Worm (Caenorhabditis elegans) whole organism, L1 larva: Measurements from ENCODE around the gene Y38A10A.11.

Experiments
- efl-3 ChIP-seq: fragments of 200-800 bp; sonication (Bioruptor generic); optimal IDR thresholded peaks from 2 replicates; lab custom pipeline; 2018; ENCODE audit warnings: mild to moderate bottlenecking, missing genetic modification characterization, missing compliant biosample characterization
- ztf-11 ChIP-seq, 2 experiments: sonication (generic microtip); optimal IDR thresholded peaks; 2 replicates each; lab custom pipeline; 2016 to 2017; ENCODE audit warnings: missing genetic modification characterization in 2 of 2, missing biosample characterization in 1 of 2, missing compliant biosample characterization in 1 of 2

ce11 chrV:6138167-6138566 lies 34.8 kb upstream of the Y38A10A.11 start:
- TF ChIP-seq ztf-11 (tag; optimal IDR thresholded peaks at IDR 0.05; lab: Kevin White, UChicago) (no peak), efl-3 (GFP tag; lab: Kevin White, UChicago) (no peak)
